Worm (Caenorhabditis elegans) whole organism, L1 larva: ENCODE data around the gene rpl-32.

Experiments used
- dpl-1 ChIP-seq, 3 experiments: fragments of 150-350 bp in 2 of 3; sonication (generic microtip) in 1 of 3; optimal IDR thresholded peaks; 2 replicates each; lab custom pipeline; 2014 to 2017; ENCODE audit warnings: missing biosample characterization in 3 of 3, missing genetic modification characterization in 3 of 3, missing genetic modification reagents in 3 of 3
- lin-35 ChIP-seq, 2 experiments: fragments of 150-350 bp; optimal IDR thresholded peaks; 2 replicates each; lab custom pipeline; 2014; ENCODE audit warnings: missing biosample characterization in 2 of 2, missing genetic modification characterization in 2 of 2, missing genetic modification reagents in 2 of 2
- nhr-20 ChIP-seq: sonication (generic microtip); optimal IDR thresholded peaks from 2 replicates; lab custom pipeline; 2016; ENCODE audit warnings: mild to moderate bottlenecking, missing genetic modification characterization, missing compliant biosample characterization
- pag-3 ChIP-seq: sonication (generic microtip); optimal IDR thresholded peaks from 2 replicates; lab custom pipeline; 2017; ENCODE audit warnings: missing genetic modification characterization, mild to moderate bottlenecking, missing compliant biosample characterization, antibody characterized with exemption, borderline replicate concordance; ENCODE audit not compliant: insufficient read depth
- pqm-1 ChIP-seq: sonication (generic microtip); optimal IDR thresholded peaks from 3 replicates; lab custom pipeline; 2017; ENCODE audit warnings: missing biosample characterization, missing genetic modification characterization

ce11 chrII:9057035-9057668 is at the start of gene rpl-32:
- TF ChIP-seq pag-3 (tag; lab: Kevin White, UChicago) (no peak), lin-35 (GFP tag; optimal IDR thresholded peaks at IDR 0.05; lab: Kevin White, UChicago) (peak; percentile 76 to 90), nhr-20 (tag; lab: Kevin White, UChicago) (peak; percentile 76), dpl-1 (GFP tag; optimal IDR thresholded peaks at IDR 0.05; lab: Kevin White, UChicago) (peak; percentile 63 to 80 (median 76)), pqm-1 (no peak)
